Fruit fly (Drosophila melanogaster) S2 (cell line): ENCODE results near the gene js.

Experiments used
- CG8478 ChIP-seq: fragments of >200 bp; optimal IDR thresholded peaks from 2 replicates; lab custom pipeline; 2018
- CTCF ChIP-seq, 2 experiments: fragments of >200 bp; optimal IDR thresholded peaks; 2 replicates each; lab custom pipeline; 2018

DNA sequence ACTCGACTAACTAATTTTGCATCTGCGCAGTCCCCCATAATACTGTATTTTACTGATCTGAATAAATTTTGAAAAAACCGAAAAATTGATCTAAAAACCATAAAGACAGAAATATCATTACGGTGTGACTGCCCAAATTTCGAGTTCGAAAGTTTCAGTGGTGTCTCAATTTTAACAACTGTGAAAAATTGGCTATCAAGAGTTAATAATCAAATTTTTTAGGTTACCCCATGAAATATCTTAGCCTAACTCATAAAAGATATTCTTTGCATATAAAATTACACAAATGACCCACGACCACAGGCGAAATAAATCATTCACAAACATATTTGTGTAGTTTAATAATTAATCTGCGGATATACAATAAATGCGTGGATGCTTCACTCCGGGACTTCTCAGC, 8.1 kb downstream of the js start, which contains the start of gene CG42446:
- no peak for TF ChIP-seq CTCF (optimal IDR thresholded peaks at IDR 0.05; lab: Kevin White, UChicago)
- TF ChIP-seq CG8478 = no peak
